Worm (Caenorhabditis elegans) whole organism, young adult: ENCODE results near the gene T24B8.4.

Experiments
- B0019.2 ChIP-seq: fragments of 200-800 bp; sonication (Bioruptor generic); conservative IDR thresholded peaks from 2 replicates; pipeline ENCODE4 v1.3.6; 2022; ENCODE audit warnings: missing genetic modification reagents, missing genetic modification characterization, missing compliant biosample characterization
- B0035.1 ChIP-seq: sonication (generic microtip); optimal IDR thresholded peaks from 2 replicates; lab custom pipeline; 2016; ENCODE audit warnings: missing genetic modification characterization, mild to moderate bottlenecking, missing compliant biosample characterization, missing genotype, missing genetic modification reagents
- F22D6.2 ChIP-seq: sonication (generic microtip); optimal IDR thresholded peaks from 2 replicates; lab custom pipeline; 2016; ENCODE audit warnings: mild to moderate bottlenecking, missing genetic modification characterization, missing compliant biosample characterization
- F23B12.7 ChIP-seq: sonication (generic microtip); optimal IDR thresholded peaks from 2 replicates; lab custom pipeline; 2017; ENCODE audit warnings: missing genetic modification characterization, mild to moderate bottlenecking, missing compliant biosample characterization, antibody characterized with exemption, moderate library complexity; ENCODE audit not compliant: insufficient read depth
- F37B4.10 ChIP-seq: fragments of 200-800 bp; sonication (Bioruptor generic); IDR thresholded peaks from 2 replicates; pipeline ENCODE4 v1.3.6; 2022; ENCODE audit warnings: missing genetic modification characterization, missing compliant biosample characterization
- F39B2.1 ChIP-seq: fragments of 200-800 bp; sonication (Bioruptor generic); IDR thresholded peaks from 2 replicates; pipeline ENCODE4 v1.3.6; 2022; ENCODE audit warnings: missing genetic modification reagents, missing genetic modification characterization, missing compliant biosample characterization
- F57C9.4 ChIP-seq: sonication (generic microtip); optimal IDR thresholded peaks from 2 replicates; lab custom pipeline; 2017; ENCODE audit warnings: mild to moderate bottlenecking, missing genetic modification characterization, missing compliant biosample characterization
- K11D2.4 ChIP-seq: fragments of 200-800 bp; sonication (Bioruptor generic); IDR thresholded peaks from 2 replicates; pipeline ENCODE4 v1.3.6; 2022; ENCODE audit warnings: missing genetic modification reagents, missing genetic modification characterization, missing compliant biosample characterization
- T07F8.4 ChIP-seq: sonication (generic microtip); optimal IDR thresholded peaks from 2 replicates; lab custom pipeline; 2016; ENCODE audit warnings: mild to moderate bottlenecking, missing genetic modification characterization, moderate library complexity, missing compliant biosample characterization
- T26A5.8 ChIP-seq: sonication (generic microtip); optimal IDR thresholded peaks from 2 replicates; lab custom pipeline; 2016; ENCODE audit warnings: missing genetic modification characterization, missing compliant biosample characterization
- Y79H2A.3 ChIP-seq: fragments of 200-800 bp; sonication (Bioruptor generic); conservative IDR thresholded peaks from 2 replicates; pipeline ENCODE4 v1.3.6; 2022; ENCODE audit warnings: missing genetic modification reagents, missing genetic modification characterization, missing compliant biosample characterization
- Y95B8A.8 ChIP-seq: fragments of 200-800 bp; sonication (Bioruptor generic); IDR thresholded peaks from 2 replicates; pipeline ENCODE4 v1.3.6; 2022; ENCODE audit warnings: missing genetic modification reagents, missing genetic modification characterization, missing compliant biosample characterization
- attf-3 ChIP-seq: fragments of 200-800 bp; sonication (Bioruptor generic); conservative IDR thresholded peaks from 2 replicates; pipeline ENCODE4 v1.3.6; 2022; ENCODE audit warnings: missing genetic modification reagents, missing genetic modification characterization, missing compliant biosample characterization
- attf-5 ChIP-seq: fragments of 200-800 bp; sonication (Bioruptor generic); optimal IDR thresholded peaks from 2 replicates; lab custom pipeline; 2018; ENCODE audit warnings: mild to moderate bottlenecking, missing genetic modification characterization, missing compliant biosample characterization
- cebp-2 ChIP-seq: fragments of 200-800 bp; sonication (Bioruptor generic); IDR thresholded peaks from 2 replicates; pipeline ENCODE4 v1.3.6; 2022; ENCODE audit warnings: missing genetic modification characterization, missing compliant biosample characterization
- ceh-58 ChIP-seq: fragments of 200-800 bp; sonication (Bioruptor generic); IDR thresholded peaks from 2 replicates; pipeline ENCODE4 v1.3.6; 2022; ENCODE audit warnings: missing genetic modification characterization, missing compliant biosample characterization
- ceh-79 ChIP-seq: sonication (generic microtip); optimal IDR thresholded peaks from 2 replicates; lab custom pipeline; 2017; ENCODE audit warnings: mild to moderate bottlenecking, missing genetic modification characterization, missing compliant biosample characterization
- ceh-91 ChIP-seq: fragments of 200-800 bp; sonication (Bioruptor generic); IDR thresholded peaks from 2 replicates; pipeline ENCODE4 v1.3.6; 2022; ENCODE audit warnings: missing genetic modification reagents, missing genetic modification characterization, missing compliant biosample characterization
- dox-1 ChIP-seq: fragments of 200-800 bp; sonication (Bioruptor generic); IDR thresholded peaks from 2 replicates; pipeline ENCODE4 v1.3.6; 2022; ENCODE audit warnings: missing genetic modification reagents, missing genetic modification characterization, missing compliant biosample characterization
- egl-18 ChIP-seq: fragments of 200-800 bp; sonication (Bioruptor generic); IDR thresholded peaks from 2 replicates; pipeline ENCODE4 v1.3.6; 2022; ENCODE audit warnings: missing genetic modification reagents, missing genetic modification characterization, missing compliant biosample characterization
- egl-44 ChIP-seq: fragments of 200-800 bp; sonication (Bioruptor generic); IDR thresholded peaks from 2 replicates; pipeline ENCODE4 v1.3.6; 2022; ENCODE audit warnings: missing genetic modification reagents, missing genetic modification characterization, missing compliant biosample characterization
- ekl-4 ChIP-seq: fragments of 200-800 bp; sonication (Bioruptor generic); IDR thresholded peaks from 2 replicates; pipeline ENCODE4 v1.3.6; 2022; ENCODE audit warnings: missing genetic modification reagents, missing genetic modification characterization, missing compliant biosample characterization
- ets-4 ChIP-seq: fragments of 200-800 bp; sonication (Bioruptor generic); optimal IDR thresholded peaks from 2 replicates; lab custom pipeline; 2018; ENCODE audit warnings: mild to moderate bottlenecking, missing genetic modification characterization, missing compliant biosample characterization
- hmg-20 ChIP-seq: fragments of 200-800 bp; sonication (Bioruptor generic); IDR thresholded peaks from 2 replicates; pipeline ENCODE4 v1.3.6; 2022; ENCODE audit warnings: missing genetic modification reagents, missing genetic modification characterization, missing compliant biosample characterization
- let-526 ChIP-seq: fragments of 200-800 bp; sonication (Bioruptor generic); IDR thresholded peaks from 2 replicates; pipeline ENCODE4 v1.3.6; 2022; ENCODE audit warnings: missing genetic modification reagents, missing genetic modification characterization, missing compliant biosample characterization
- let-607 ChIP-seq, 2 experiments: fragments of 200-800 bp in 1 of 2; sonication (Bioruptor generic) in 1 of 2; sonication (generic microtip) in 1 of 2; optimal IDR thresholded peaks; 2 replicates each; lab custom pipeline; 2016 to 2018; ENCODE audit warnings: mild to moderate bottlenecking in 2 of 2, missing compliant biosample characterization in 2 of 2, missing genetic modification characterization in 2 of 2, moderate library complexity in 2 of 2, missing genotype in 1 of 2
- lin-35 ChIP-seq, 3 experiments: fragments of 150-350 bp in 2 of 3; sonication (generic microtip) in 1 of 3; optimal IDR thresholded peaks; 2 replicates each; lab custom pipeline; 2014 to 2018; ENCODE audit warnings: missing biosample characterization in 3 of 3, missing genetic modification characterization in 3 of 3, missing genetic modification reagents in 3 of 3
- lin-54 ChIP-seq: fragments of 200-800 bp; sonication (Bioruptor generic); optimal IDR thresholded peaks from 2 replicates; lab custom pipeline; 2018; ENCODE audit warnings: mild to moderate bottlenecking, missing genetic modification characterization, missing compliant biosample characterization
- lir-1 ChIP-seq: fragments of 200-800 bp; sonication (Bioruptor generic); conservative IDR thresholded peaks from 2 replicates; pipeline ENCODE4 v1.3.6; 2022; ENCODE audit warnings: missing genetic modification reagents, missing genetic modification characterization, missing compliant biosample characterization
- lsl-1 ChIP-seq: fragments of 200-800 bp; sonication (Bioruptor generic); optimal IDR thresholded peaks from 2 replicates; lab custom pipeline; 2018; ENCODE audit warnings: mild to moderate bottlenecking, missing genetic modification characterization, moderate library complexity, missing compliant biosample characterization
- madf-8 ChIP-seq: fragments of 200-800 bp; sonication (Bioruptor generic); conservative IDR thresholded peaks from 2 replicates; pipeline ENCODE4 v1.3.6; 2022; ENCODE audit warnings: missing genetic modification reagents, missing genetic modification characterization, missing compliant biosample characterization
- mes-4 ChIP-seq: sonication (generic microtip); optimal IDR thresholded peaks from 2 replicates; lab custom pipeline; 2016; ENCODE audit warnings: missing genotype, missing genetic modification characterization, missing compliant biosample characterization
- mxl-1 ChIP-seq: sonication (generic microtip); optimal IDR thresholded peaks from 2 replicates; lab custom pipeline; 2016; ENCODE audit warnings: missing genetic modification characterization, missing compliant biosample characterization
- nfya-2 ChIP-seq: fragments of 200-800 bp; sonication (Bioruptor generic); IDR thresholded peaks from 2 replicates; pipeline ENCODE4 v1.3.6; 2022; ENCODE audit warnings: missing genetic modification reagents, missing genetic modification characterization, missing compliant biosample characterization
- nfyb-1 ChIP-seq: fragments of 200-800 bp; sonication (Bioruptor generic); IDR thresholded peaks from 2 replicates; pipeline ENCODE4 v1.3.6; 2022; ENCODE audit warnings: missing genetic modification reagents, missing genetic modification characterization, missing compliant biosample characterization
- nhr-179 ChIP-seq: sonication (generic microtip); optimal IDR thresholded peaks from 2 replicates; lab custom pipeline; 2016; ENCODE audit warnings: mild to moderate bottlenecking, missing genetic modification characterization, missing compliant biosample characterization
- nhr-27 ChIP-seq: fragments of 200-800 bp; sonication (Bioruptor generic); optimal IDR thresholded peaks from 2 replicates; lab custom pipeline; 2018; ENCODE audit warnings: mild to moderate bottlenecking, missing genetic modification characterization, moderate library complexity, missing compliant biosample characterization
- nhr-80 ChIP-seq: sonication (generic microtip); optimal IDR thresholded peaks from 2 replicates; lab custom pipeline; 2016; ENCODE audit warnings: missing genetic modification characterization, missing compliant biosample characterization
- pha-4 ChIP-seq: fragments of 150-350 bp; sonication (generic microtip); optimal IDR thresholded peaks from 2 replicates; lab custom pipeline; 2014; ENCODE audit warnings: missing biosample characterization, missing genetic modification reagents, missing genetic modification characterization
- rcor-1 ChIP-seq: fragments of 200-800 bp; sonication (Bioruptor generic); IDR thresholded peaks from 2 replicates; pipeline ENCODE4 v1.3.6; 2022; ENCODE audit warnings: missing genetic modification reagents, missing genetic modification characterization, missing compliant biosample characterization
- sea-2 ChIP-seq: fragments of 200-800 bp; sonication (Bioruptor generic); IDR thresholded peaks from 2 replicates; pipeline ENCODE4 v1.3.6; 2022; ENCODE audit warnings: missing genetic modification characterization, missing compliant biosample characterization
- snpc-4 ChIP-seq, 5 experiments: fragments of 150-350 bp in 1 of 5; sonication (generic microtip) in 4 of 5; optimal IDR thresholded peaks; 2 replicates each; lab custom pipeline; 2014 to 2018; ENCODE audit warnings: missing genetic modification characterization in 5 of 5, missing biosample characterization in 3 of 5, antibody characterized with exemption in 2 of 5, mild to moderate bottlenecking in 2 of 5, missing compliant biosample characterization in 2 of 5, missing genotype in 2 of 5, moderate library complexity in 2 of 5, missing genetic modification reagents in 1 of 5
- somi-1 ChIP-seq: fragments of 200-800 bp; sonication (Bioruptor generic); optimal IDR thresholded peaks from 2 replicates; lab custom pipeline; 2018; ENCODE audit warnings: mild to moderate bottlenecking, missing genetic modification characterization, missing compliant biosample characterization
- tbx-9 ChIP-seq: sonication (generic microtip); optimal IDR thresholded peaks from 2 replicates; lab custom pipeline; 2016; ENCODE audit warnings: borderline replicate concordance, missing genetic modification characterization, inconsistent platforms, missing compliant biosample characterization
- unc-62 ChIP-seq: fragments of 150-350 bp; optimal IDR thresholded peaks from 2 replicates; lab custom pipeline; 2014; ENCODE audit warnings: missing biosample characterization, missing genetic modification reagents, missing genetic modification characterization
- zfh-2 ChIP-seq: fragments of 200-800 bp; sonication (Bioruptor generic); conservative IDR thresholded peaks from 2 replicates; pipeline ENCODE4 v1.3.6; 2022; ENCODE audit warnings: missing genetic modification reagents, missing genetic modification characterization, missing compliant biosample characterization
- ztf-18 ChIP-seq: sonication (generic microtip); optimal IDR thresholded peaks from 2 replicates; lab custom pipeline; 2016; ENCODE audit warnings: missing genotype, mild to moderate bottlenecking, missing genetic modification characterization, missing compliant biosample characterization

T24B8.4 gene

DNA sequence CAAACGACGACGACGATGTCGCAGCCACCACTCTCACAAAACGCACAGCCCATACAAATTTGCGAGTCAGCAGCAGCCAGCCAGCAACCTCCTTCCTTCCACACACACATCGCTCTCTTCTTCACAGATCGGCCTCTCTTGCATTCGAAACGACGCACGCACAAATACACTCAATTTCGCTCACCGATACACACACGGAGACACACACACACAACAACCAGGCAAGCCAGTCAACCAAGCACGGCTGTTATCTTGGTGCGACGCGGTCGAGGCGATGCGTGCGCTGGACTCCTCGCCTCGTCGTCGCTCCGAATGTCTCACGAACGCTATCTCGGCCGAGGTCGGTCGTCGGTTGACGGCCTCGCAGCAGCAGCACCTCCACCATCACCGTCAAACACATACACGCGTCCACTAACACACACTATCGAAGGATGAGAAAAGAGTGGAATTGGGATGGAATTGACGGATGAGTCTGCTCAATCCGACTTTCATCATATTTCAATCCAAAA, 10.3 kb downstream of the T24B8.4 start (continued):
- TF ChIP-seq snpc-4 (GFP tag; optimal IDR thresholded peaks at IDR 0.05; lab: Kevin White, UChicago) (no peak), snpc-4 (tag; optimal IDR thresholded peaks at IDR 0.05; lab: Kevin White, UChicago) (peak in 3 of 4 experiments; percentile 62 to 70 (median 66)), mes-4 (tag; lab: Kevin White, UChicago) (no peak), somi-1 (GFP tag; lab: Kevin White, UChicago) (peak; percentile 75), nhr-80 (peak; percentile 92), lsl-1 (GFP tag; lab: Kevin White, UChicago) (no peak), let-526 (no peak), ekl-4 (GFP tag; lab: Robert Waterston, UW) (0 out of 2 replicates have a peak, but pooled peaks have one; percentile 43), egl-44 (GFP tag; lab: Robert Waterston, UW) (0 out of 2 replicates have a peak, but pooled peaks have one; percentile 45), nfya-2 (no peak), ceh-79 (no peak), ztf-18 (tag; lab: Kevin White, UChicago) (peak; percentile 54), B0035.1 (tag; lab: Kevin White, UChicago) (no peak), F39B2.1 (GFP tag; lab: Robert Waterston, UW) (no peak), lin-35 (GFP tag; optimal IDR thresholded peaks at IDR 0.05; lab: Kevin White, UChicago) (peak in 1 of 3 experiments; percentile 24), lin-54 (GFP tag; lab: Kevin White, UChicago) (peak; percentile 64), let-607 (tag; optimal IDR thresholded peaks at IDR 0.05; lab: Kevin White, UChicago) (peak; percentile 69 to 86), T07F8.4 (tag; lab: Kevin White, UChicago) (no peak), cebp-2 (0 out of 2 replicates have a peak, but pooled peaks have one; percentile 18), Y95B8A.8 (peak; percentile 59; the same call in 1 of the 2 replicates), Y79H2A.3 (GFP tag; lab: Robert Waterston, UW) (no peak), dox-1 (peak; percentile 89), attf-5 (GFP tag; lab: Kevin White, UChicago) (peak; percentile 92), egl-18 (GFP tag; lab: Robert Waterston, UW) (no peak), F37B4.10 (GFP tag; lab: Robert Waterston, UW) (no peak), K11D2.4 (peak; percentile 85), nhr-27 (tag; lab: Kevin White, UChicago) (no peak), zfh-2 (GFP tag; lab: Robert Waterston, UW) (peak; percentile 98), ets-4 (no peak), F57C9.4 (tag; lab: Kevin White, UChicago) (no peak), T26A5.8 (no peak), lir-1 (GFP tag; lab: Robert Waterston, UW) (peak; percentile 96), ceh-58 (no peak), rcor-1 (peak; percentile 95), attf-3 (GFP tag; lab: Robert Waterston, UW) (peak; percentile 46; the same call in 1 of the 2 replicates), nfyb-1 (GFP tag; lab: Robert Waterston, UW) (peak; percentile 93), unc-62 (GFP tag; lab: Kevin White, UChicago) (peak; percentile 65), nhr-179 (tag; lab: Kevin White, UChicago) (no peak), tbx-9 (no peak), F23B12.7 (peak; percentile 37), hmg-20 (GFP tag; lab: Robert Waterston, UW) (0 out of 2 replicates have a peak, but pooled peaks have one; percentile 8), ceh-91 (peak; percentile 25; the same call in 1 of the 2 replicates), B0019.2 (GFP tag; lab: Robert Waterston, UW) (no peak), madf-8 (GFP tag; lab: Robert Waterston, UW) (no peak), mxl-1 (tag; lab: Kevin White, UChicago) (no peak), sea-2 (0 out of 2 replicates have a peak, but pooled peaks have one; percentile 53), F22D6.2 (peak; percentile 14), pha-4 (no peak)
